Fruit fly (Drosophila melanogaster): ENCODE data around the gene bru2.

dm6 chr2L:12392406-12392805 is 48.4 kb downstream of the bru2 start:
- no peak for TF ChIP-seq ttk (optimal IDR thresholded peaks at IDR 0.05)
- no peak for TF ChIP-seq Myc (optimal IDR thresholded peaks at IDR 0.05)
- no peak for TF ChIP-seq psq (optimal IDR thresholded peaks at IDR 0.05)
- no peak for TF ChIP-seq insv (optimal IDR thresholded peaks at IDR 0.05)
